Fruit fly (Drosophila melanogaster): ENCODE results near the gene CG34436.

Gene CG34436

DNA sequence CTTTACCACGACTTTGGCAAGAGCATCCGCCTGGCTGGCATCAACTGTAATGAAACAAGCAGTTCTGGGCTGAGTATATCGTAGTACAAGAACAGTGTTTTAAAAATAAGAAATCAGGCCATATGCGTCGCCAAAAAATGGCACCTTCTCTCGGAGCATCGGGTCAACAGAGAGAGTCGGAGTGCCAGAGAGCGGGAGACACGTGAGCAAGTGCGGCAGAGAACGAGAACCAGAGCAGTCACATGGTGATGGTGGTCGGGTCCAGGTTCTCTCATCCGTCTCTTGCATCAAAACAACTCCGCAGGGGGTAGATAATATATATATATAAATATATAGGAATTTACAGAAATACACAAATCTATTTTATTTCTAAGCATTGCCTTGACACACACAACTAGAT lies 42.5 kb downstream of the CG34436 start:
- TF ChIP-seq CTCF (optimal IDR thresholded peaks at IDR 0.05) = no peak
- no peak for TF ChIP-seq CG8478 (optimal IDR thresholded peaks at IDR 0.05)

- TF ChIP-seq CTCF (optimal IDR thresholded peaks at IDR 0.05) (no peak), CG8478 (optimal IDR thresholded peaks at IDR 0.05) (no peak)
These were observed 43.0 kb downstream of the CG34436 start for dm6 chr3R:28325415-28325814.

DNA sequence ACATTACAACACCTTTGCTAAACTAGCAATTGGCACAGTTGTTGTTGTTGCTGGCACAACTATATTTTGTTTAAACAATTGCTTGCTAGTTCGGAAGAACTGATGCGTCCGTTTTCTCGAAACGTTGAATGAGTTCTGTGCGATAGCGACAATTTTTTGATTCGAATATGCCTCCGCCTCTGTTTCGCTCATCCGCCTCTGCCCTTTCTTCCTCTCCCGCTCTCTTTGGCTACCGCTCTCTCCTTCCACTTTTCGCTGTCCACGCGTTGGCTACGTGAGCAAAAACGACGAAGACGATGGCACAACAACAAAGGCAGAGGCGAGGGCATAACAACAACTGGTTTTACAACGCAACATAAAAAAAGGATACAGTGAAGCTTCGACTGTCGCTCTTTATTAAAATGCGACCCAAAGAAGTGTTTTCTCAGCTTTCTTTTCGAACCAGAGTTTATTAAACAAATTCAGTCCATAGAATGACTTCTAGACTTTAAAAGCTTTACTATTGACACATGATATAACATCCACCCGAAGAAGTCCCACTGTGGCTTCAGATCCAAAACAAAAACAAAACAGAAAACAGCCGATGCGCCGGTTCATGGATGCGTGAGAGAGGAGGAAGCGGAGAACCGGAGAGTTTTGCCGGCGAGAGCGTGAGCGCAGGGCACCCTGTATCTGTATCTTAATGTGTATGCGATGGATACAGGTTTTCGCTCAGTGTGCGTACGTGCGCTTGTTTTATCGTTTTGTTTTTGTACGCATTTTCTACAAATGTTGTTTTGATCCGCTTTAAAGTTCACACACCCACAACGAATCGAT lies 44.0 kb downstream of the CG34436 start:
- no peak for TF ChIP-seq CG8478 (optimal IDR thresholded peaks at IDR 0.05)
- no peak for TF ChIP-seq CTCF (optimal IDR thresholded peaks at IDR 0.05)

DNA sequence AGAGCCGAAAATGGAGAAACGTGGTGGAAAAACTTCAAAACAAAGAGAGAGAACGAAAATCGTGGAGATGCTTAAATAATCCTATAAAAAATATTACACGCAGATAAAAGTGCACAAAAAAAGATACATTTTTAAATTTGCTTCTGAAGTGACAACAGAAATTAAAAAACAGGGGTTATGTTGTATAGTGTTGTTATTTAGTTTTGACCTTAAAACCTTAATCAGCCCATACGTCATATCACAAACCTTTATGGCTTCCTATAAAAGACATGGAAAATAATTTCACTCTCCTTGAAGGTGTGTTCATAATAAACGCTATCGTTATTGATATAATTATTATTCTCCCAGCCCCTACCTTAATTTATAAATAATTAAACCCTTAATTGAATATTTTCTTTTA lies 44.8 kb downstream of the CG34436 start:
- no peak for TF ChIP-seq CG8478 (optimal IDR thresholded peaks at IDR 0.05)
- no peak for TF ChIP-seq CTCF (optimal IDR thresholded peaks at IDR 0.05)

DNA sequence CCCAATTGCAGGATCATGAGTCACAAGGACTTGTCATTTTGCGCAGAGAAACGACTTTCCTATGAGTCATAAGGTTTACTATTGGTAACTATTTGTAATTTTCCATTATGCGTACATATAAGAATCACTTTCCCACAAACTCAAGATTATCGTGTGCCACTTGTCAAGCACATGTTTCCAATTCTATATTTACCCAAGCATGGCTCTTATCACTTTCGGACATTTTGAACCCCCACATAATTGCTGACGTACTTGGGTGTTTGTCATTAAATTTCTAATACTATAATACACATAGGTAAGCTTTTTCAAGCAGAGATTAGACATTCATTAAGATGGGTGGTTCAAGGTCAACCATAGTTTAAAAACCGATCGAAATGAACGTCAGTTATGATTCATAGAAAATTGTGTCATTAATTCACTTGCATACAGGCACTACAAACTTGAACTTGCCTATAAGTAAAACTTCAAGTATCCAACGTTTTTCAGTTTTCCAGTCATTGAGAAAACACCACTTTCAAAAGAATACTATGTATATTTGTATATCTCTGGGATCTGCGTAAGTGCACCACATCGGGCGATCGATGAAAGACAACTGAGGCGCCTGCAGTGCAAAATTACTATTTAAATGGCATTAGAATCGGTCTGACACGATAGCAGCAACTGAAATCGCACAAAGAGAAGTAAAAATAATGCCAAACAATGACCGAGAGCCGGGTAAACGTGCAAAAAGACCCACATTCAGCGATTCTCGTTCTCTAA lies 45.5 kb downstream of the CG34436 start:
- TF ChIP-seq CTCF (optimal IDR thresholded peaks at IDR 0.05) (no peak), CG8478 (optimal IDR thresholded peaks at IDR 0.05) (no peak)

DNA sequence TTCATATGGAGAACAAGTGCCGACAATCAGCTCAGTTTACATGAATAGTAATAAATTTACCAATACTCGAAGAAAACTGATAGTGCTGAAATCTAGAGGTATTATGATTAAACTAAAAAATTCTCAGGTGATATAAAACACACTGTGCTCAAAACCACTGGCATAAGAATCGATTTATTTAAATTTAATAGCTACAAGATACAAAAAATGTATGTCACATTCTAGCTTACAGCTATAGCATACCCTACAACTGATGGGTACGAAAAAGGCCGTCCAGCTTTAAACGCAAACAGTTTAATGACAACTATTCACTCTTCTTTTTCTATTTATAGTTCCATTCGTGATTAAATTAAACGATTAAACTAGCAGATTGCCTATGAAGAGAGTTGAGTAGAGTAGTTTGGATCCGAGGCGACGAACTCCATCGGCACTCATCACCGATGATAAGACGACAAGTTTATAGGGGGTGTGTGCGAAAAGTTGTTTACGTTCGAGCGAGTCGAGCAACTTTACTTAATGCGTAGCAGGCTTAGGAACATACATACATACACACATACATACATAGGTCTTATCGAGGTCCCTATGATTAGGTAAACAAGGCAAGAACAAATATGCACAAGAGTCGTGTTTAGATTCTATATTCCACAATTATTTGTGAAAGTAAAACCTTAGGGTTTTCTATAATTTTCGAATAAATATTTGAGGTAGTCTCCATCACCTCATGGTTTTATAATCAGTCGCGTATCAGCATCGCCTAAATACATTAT lies 46.6 kb downstream of the CG34436 start:
- TF ChIP-seq CTCF (optimal IDR thresholded peaks at IDR 0.05) (no peak), CG8478 (optimal IDR thresholded peaks at IDR 0.05) (no peak)

DNA sequence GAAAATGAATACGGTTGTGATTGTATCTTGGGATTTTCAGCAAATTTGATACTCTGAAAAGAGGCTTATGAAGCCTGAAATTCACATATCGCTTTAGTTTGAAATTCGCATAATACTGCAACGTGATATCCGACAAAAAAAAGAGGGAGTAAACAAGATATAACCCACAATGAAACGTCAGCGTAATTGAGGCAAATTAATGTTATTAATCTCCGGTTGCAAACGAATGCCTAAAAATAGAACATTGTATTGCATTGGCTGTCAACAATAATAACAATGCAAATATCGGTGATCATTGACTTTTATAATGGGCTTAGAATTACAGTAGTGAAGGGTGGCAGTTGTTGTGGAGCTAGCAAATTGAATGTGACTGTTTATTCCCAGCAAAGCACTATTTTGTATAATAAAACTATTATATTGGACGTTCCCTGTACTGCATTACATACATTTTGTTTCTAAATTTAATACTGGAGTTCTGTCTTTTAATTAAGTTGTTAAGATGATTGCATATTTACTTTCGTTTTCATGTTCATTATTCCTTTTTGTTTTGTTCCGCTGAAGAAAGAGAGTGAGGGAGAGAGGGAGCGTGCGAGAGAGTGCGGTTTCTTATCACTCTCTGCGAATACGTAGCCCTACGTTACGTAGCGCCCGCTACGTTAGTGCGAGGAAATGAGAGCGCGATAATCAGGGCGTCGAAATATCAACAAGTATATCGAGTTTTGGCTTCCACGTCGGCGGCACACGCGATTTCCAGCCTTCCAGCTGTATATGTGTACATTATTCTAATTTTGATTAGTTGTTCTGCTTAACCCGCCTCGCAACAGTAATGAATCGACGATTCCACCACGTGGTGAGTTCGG lies 48.1 kb downstream of the CG34436 start:
- TF ChIP-seq CG8478 (optimal IDR thresholded peaks at IDR 0.05) = no peak
- no peak for TF ChIP-seq CTCF (optimal IDR thresholded peaks at IDR 0.05)

- no peak for TF ChIP-seq CTCF (optimal IDR thresholded peaks at IDR 0.05)
- TF ChIP-seq CG8478 (optimal IDR thresholded peaks at IDR 0.05) = no peak
These were observed 48.7 kb downstream of the CG34436 start for dm6 chr3R:28331126-28331490.

DNA sequence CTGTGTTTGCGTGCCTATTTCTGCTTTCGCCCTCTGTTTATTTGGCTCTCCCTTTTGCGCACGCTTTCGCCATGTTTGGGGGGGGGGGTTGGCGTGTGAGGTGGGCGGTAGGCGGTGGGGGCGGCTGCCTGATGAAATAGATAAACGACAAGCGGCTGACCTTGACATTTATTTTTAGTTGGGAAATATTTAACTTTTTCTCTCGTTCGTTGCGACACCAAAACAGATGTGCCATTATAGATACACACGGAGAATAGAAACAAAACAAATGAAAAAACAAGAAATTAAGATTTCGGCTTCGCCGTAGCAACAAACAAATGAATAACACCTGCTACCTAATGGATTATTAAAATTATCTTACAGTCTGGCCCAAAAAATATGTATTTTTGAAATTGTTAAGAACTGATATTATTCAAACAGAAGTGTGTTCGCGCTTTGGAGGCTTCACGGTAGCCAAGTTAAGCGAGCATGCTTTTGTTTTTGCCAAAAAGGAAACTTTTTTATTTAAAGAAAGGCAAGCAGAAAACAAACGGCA lies 49.8 kb downstream of the CG34436 start:
- TF ChIP-seq CTCF (optimal IDR thresholded peaks at IDR 0.05) (no peak), CG8478 (optimal IDR thresholded peaks at IDR 0.05) (no peak)

DNA sequence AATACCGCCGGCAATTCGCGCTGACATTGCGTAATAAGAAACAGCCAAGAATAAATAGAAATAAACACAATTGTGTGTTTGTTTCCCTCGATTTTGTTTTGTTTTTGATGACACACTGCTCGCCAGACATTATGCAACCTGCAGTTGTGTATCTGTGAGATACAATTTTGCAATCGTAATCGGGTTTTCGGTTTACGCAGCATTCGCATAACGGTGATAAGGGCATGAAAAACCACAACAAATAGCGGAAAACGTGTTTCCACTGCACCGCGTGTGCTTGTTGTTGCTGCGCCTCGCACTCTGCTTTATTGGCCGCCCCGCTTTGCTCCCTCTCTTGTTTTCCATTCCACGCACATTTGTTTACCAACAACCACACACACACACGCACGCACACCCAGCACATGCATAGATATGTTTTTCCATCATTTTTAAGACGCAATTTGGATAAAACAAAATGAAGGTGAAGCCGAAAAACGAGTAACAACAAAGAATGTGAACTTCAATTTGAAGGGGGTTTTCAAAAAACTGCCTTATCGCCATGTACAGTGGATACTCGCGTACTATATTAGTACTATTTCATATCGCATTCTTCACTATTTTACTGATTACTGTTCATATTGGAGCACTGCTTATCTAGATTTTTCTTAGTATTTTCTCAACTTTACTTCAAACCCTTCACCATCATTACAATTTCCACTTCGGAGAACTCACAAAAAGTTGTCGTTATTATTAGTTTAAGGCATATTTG lies 50.5 kb downstream of the CG34436 start:
- no peak for TF ChIP-seq CTCF (optimal IDR thresholded peaks at IDR 0.05)
- no peak for TF ChIP-seq CG8478 (optimal IDR thresholded peaks at IDR 0.05)
